Worm (Caenorhabditis elegans) whole organism, late embryonic: Measurements from ENCODE around the gene asp-5.

Source experiments
- C38D4.7 ChIP-seq: fragments of 200-800 bp; sonication (Bioruptor generic); optimal IDR thresholded peaks from 2 replicates; lab custom pipeline; 2018; ENCODE audit warnings: mild to moderate bottlenecking, missing genetic modification characterization, moderate library complexity, missing compliant biosample characterization
- T23F11.4 ChIP-seq: fragments of 200-800 bp; sonication (Bioruptor generic); optimal IDR thresholded peaks from 2 replicates; lab custom pipeline; 2018; ENCODE audit warnings: mild to moderate bottlenecking, missing genetic modification characterization, missing compliant biosample characterization
- ahr-1 ChIP-seq: sonication (generic microtip); optimal IDR thresholded peaks from 2 replicates; lab custom pipeline; 2016; ENCODE audit warnings: missing genetic modification characterization, missing compliant biosample characterization
- ama-1 ChIP-seq: fragments of 150-350 bp; optimal IDR thresholded peaks from 2 replicates; lab custom pipeline; 2014
- ceh-14 ChIP-seq: sonication (generic microtip); optimal IDR thresholded peaks from 2 replicates; lab custom pipeline; 2016; ENCODE audit warnings: missing genotype, missing genetic modification characterization, missing compliant biosample characterization
- ceh-18 ChIP-seq: sonication (generic microtip); optimal IDR thresholded peaks from 2 replicates; lab custom pipeline; 2016; ENCODE audit warnings: missing genetic modification characterization, missing compliant biosample characterization
- ceh-19 ChIP-seq: fragments of 200-800 bp; sonication (Bioruptor generic); optimal IDR thresholded peaks from 2 replicates; lab custom pipeline; 2018; ENCODE audit warnings: mild to moderate bottlenecking, missing genetic modification characterization, missing compliant biosample characterization
- ceh-30 ChIP-seq: fragments of 150-350 bp; optimal IDR thresholded peaks from 2 replicates; lab custom pipeline; 2014; ENCODE audit warnings: missing biosample characterization, missing genetic modification characterization
- ceh-31 ChIP-seq: sonication (generic microtip); optimal IDR thresholded peaks from 2 replicates; lab custom pipeline; 2016; ENCODE audit warnings: missing genetic modification characterization, missing compliant biosample characterization
- ceh-6 ChIP-seq: fragments of 200-800 bp; sonication (Bioruptor generic); optimal IDR thresholded peaks from 2 replicates; lab custom pipeline; 2018; ENCODE audit warnings: mild to moderate bottlenecking, missing genetic modification characterization, missing compliant biosample characterization
- elt-2 ChIP-seq: sonication (generic microtip); optimal IDR thresholded peaks from 2 replicates; lab custom pipeline; 2016; ENCODE audit warnings: missing genetic modification reagents, missing genetic modification characterization, missing compliant biosample characterization
- ets-4 ChIP-seq: sonication (generic microtip); optimal IDR thresholded peaks from 2 replicates; lab custom pipeline; 2016; ENCODE audit warnings: missing genetic modification characterization, missing compliant biosample characterization
- fax-1 ChIP-seq: sonication (generic microtip); optimal IDR thresholded peaks from 2 replicates; lab custom pipeline; 2016; ENCODE audit warnings: missing genotype, missing genetic modification characterization, missing compliant biosample characterization
- fkh-10 ChIP-seq: fragments of 150-350 bp; optimal IDR thresholded peaks from 2 replicates; lab custom pipeline; 2014; ENCODE audit warnings: missing biosample characterization, missing genetic modification reagents, missing genetic modification characterization
- fkh-6 ChIP-seq: sonication (generic microtip); optimal IDR thresholded peaks from 2 replicates; lab custom pipeline; 2016; ENCODE audit warnings: missing genetic modification characterization, missing compliant biosample characterization
- gmeb-2 ChIP-seq: sonication (generic microtip); optimal IDR thresholded peaks from 2 replicates; lab custom pipeline; 2016; ENCODE audit warnings: missing genetic modification characterization, inconsistent platforms, missing compliant biosample characterization
- hlh-13 ChIP-seq: fragments of 200-800 bp; sonication (Bioruptor generic); optimal IDR thresholded peaks from 2 replicates; lab custom pipeline; 2018; ENCODE audit warnings: mild to moderate bottlenecking, missing genetic modification characterization, missing compliant biosample characterization
- hlh-15 ChIP-seq: sonication (generic microtip); optimal IDR thresholded peaks from 2 replicates; lab custom pipeline; 2016; ENCODE audit warnings: missing genetic modification characterization, missing compliant biosample characterization
- hlh-30 ChIP-seq: sonication (generic microtip); optimal IDR thresholded peaks from 2 replicates; lab custom pipeline; 2017; ENCODE audit warnings: antibody characterized with exemption, missing genetic modification characterization, missing compliant biosample characterization; ENCODE audit not compliant: insufficient read depth
- lin-11 ChIP-seq: fragments of 200-800 bp; sonication (Bioruptor generic); optimal IDR thresholded peaks from 2 replicates; lab custom pipeline; 2018; ENCODE audit warnings: mild to moderate bottlenecking, missing genetic modification characterization, missing compliant biosample characterization
- mec-3 ChIP-seq: sonication (generic microtip); optimal IDR thresholded peaks from 2 replicates; lab custom pipeline; 2016; ENCODE audit warnings: borderline replicate concordance, missing genetic modification characterization, missing compliant biosample characterization
- nfya-1 ChIP-seq: sonication (generic microtip); optimal IDR thresholded peaks from 2 replicates; lab custom pipeline; 2017; ENCODE audit warnings: missing genetic modification characterization, mild to moderate bottlenecking, missing compliant biosample characterization, antibody characterized with exemption, moderate library complexity
- nhr-11 ChIP-seq: fragments of 150-350 bp; optimal IDR thresholded peaks from 2 replicates; lab custom pipeline; 2014; ENCODE audit warnings: missing biosample characterization, missing genetic modification characterization
- nhr-232 ChIP-seq: sonication (generic microtip); optimal IDR thresholded peaks from 2 replicates; lab custom pipeline; 2016; ENCODE audit warnings: missing genetic modification characterization, missing compliant biosample characterization
- npax-4 ChIP-seq: sonication (generic microtip); optimal IDR thresholded peaks from 2 replicates; lab custom pipeline; 2016; ENCODE audit warnings: missing genetic modification characterization, missing compliant biosample characterization
- odd-2 ChIP-seq: sonication (generic microtip); optimal IDR thresholded peaks from 2 replicates; lab custom pipeline; 2017; ENCODE audit warnings: antibody characterized with exemption, mild to moderate bottlenecking, missing genetic modification characterization, missing compliant biosample characterization
- pat-9 ChIP-seq: fragments of 200-800 bp; sonication (Bioruptor generic); optimal IDR thresholded peaks from 2 replicates; lab custom pipeline; 2018; ENCODE audit warnings: mild to moderate bottlenecking, missing genetic modification characterization, moderate library complexity, missing compliant biosample characterization
- pax-1 ChIP-seq: fragments of 150-350 bp; optimal IDR thresholded peaks from 2 replicates; lab custom pipeline; 2014; ENCODE audit warnings: missing biosample characterization, missing genetic modification characterization
- pha-2 ChIP-seq: sonication (generic microtip); optimal IDR thresholded peaks from 2 replicates; lab custom pipeline; 2017; ENCODE audit warnings: mild to moderate bottlenecking, missing genetic modification characterization, missing compliant biosample characterization
- ref-2 ChIP-seq: sonication (generic microtip); optimal IDR thresholded peaks from 2 replicates; lab custom pipeline; 2016; ENCODE audit warnings: missing genetic modification characterization, missing compliant biosample characterization
- rnt-1 ChIP-seq: sonication (generic microtip); optimal IDR thresholded peaks from 2 replicates; lab custom pipeline; 2016; ENCODE audit warnings: missing genetic modification characterization, missing compliant biosample characterization
- syd-9 ChIP-seq: sonication (generic microtip); optimal IDR thresholded peaks from 2 replicates; lab custom pipeline; 2016; ENCODE audit warnings: mild to moderate bottlenecking, missing genetic modification characterization, moderate library complexity, missing compliant biosample characterization
- tbx-2 ChIP-seq: sonication (generic microtip); optimal IDR thresholded peaks from 2 replicates; lab custom pipeline; 2016; ENCODE audit warnings: missing genetic modification characterization, missing compliant biosample characterization
- ttx-3 ChIP-seq: sonication (generic microtip); optimal IDR thresholded peaks from 2 replicates; lab custom pipeline; 2016; ENCODE audit warnings: missing genetic modification reagents, missing genetic modification characterization, missing compliant biosample characterization
- unc-42 ChIP-seq: sonication (generic microtip); optimal IDR thresholded peaks from 2 replicates; lab custom pipeline; 2016; ENCODE audit warnings: missing genotype, missing genetic modification characterization, missing compliant biosample characterization
- unc-86 ChIP-seq: sonication (generic microtip); optimal IDR thresholded peaks from 2 replicates; lab custom pipeline; 2016; ENCODE audit warnings: missing genetic modification characterization, missing compliant biosample characterization
- zip-5 ChIP-seq: sonication (generic microtip); optimal IDR thresholded peaks from 2 replicates; lab custom pipeline; 2016; ENCODE audit warnings: missing genetic modification characterization, missing compliant biosample characterization
- ztf-16 ChIP-seq: sonication (generic microtip); optimal IDR thresholded peaks from 2 replicates; lab custom pipeline; 2017; ENCODE audit warnings: missing genetic modification characterization, missing compliant biosample characterization

Gene asp-5

ce11 chrV:8280770-8281169, 8.6 kb downstream of the asp-5 start, which contains the start of gene str-135:
TSS of gene str-135 (minus strand) at chrV:8280870.
- TF ChIP-seq ceh-31 (tag; lab: Kevin White, UChicago) (no peak), gmeb-2 (tag; lab: Kevin White, UChicago) (no peak), pha-2 (tag; lab: Kevin White, UChicago) (no peak), nhr-232 (no peak), ahr-1 (tag; lab: Kevin White, UChicago) (no peak), rnt-1 (tag; lab: Kevin White, UChicago) (no peak), hlh-15 (no peak), ceh-18 (no peak), hlh-13 (no peak), C38D4.7 (GFP tag; lab: Kevin White, UChicago) (no peak), ets-4 (tag; lab: Kevin White, UChicago) (no peak), ceh-19 (GFP tag; lab: Kevin White, UChicago) (no peak), unc-42 (tag; lab: Kevin White, UChicago) (no peak), hlh-30 (no peak), tbx-2 (tag; lab: Kevin White, UChicago) (no peak)

- no peak for TF ChIP-seq fkh-6 (tag; lab: Kevin White, UChicago)
Measured at ce11 chrV:8281646-8282045, 9.5 kb downstream of the asp-5 start.

- TF ChIP-seq ztf-16 (no peak), nfya-1 (no peak)
Measured at ce11 chrV:8282933-8283332, 10.7 kb downstream of the asp-5 start.

DNA sequence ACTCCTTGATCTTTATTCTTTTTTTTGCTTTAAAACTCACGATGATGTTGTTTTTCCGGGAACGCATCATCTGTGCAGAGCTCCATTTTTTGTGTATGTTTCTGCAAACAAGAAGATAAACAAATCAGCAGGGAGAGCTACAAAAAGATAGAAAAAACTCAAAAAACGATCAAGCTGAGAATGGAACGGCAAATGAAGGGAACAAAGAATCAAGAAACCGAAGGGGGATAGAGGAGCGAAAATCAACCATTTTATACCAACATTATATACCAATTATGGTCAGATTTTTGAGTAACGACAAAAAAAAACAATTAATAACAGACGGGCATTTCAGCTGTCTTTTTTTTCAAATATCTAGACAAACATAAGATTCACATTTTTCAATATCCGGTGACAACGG, 12.6 kb downstream of the asp-5 start, which contains the start of gene slc-17.5:
Gene slc-17.5 (minus strand): TSS at position 101 of the 400 bp plus-strand sequence.
- TF ChIP-seq ref-2 (tag; lab: Kevin White, UChicago) (no peak), nhr-11 (tag; lab: Kevin White, UChicago) (no peak), elt-2 (tag; lab: Kevin White, UChicago) (no peak), hlh-30 (no peak), ztf-16 (no peak), ama-1 (lab: Kevin White, UChicago) (no peak), nfya-1 (no peak), pax-1 (tag; lab: Kevin White, UChicago) (no peak), unc-42 (tag; lab: Kevin White, UChicago) (no peak), pha-2 (tag; lab: Kevin White, UChicago) (no peak), npax-4 (no peak), fkh-10 (no peak), syd-9 (tag; lab: Kevin White, UChicago) (no peak), mec-3 (no peak), rnt-1 (tag; lab: Kevin White, UChicago) (no peak), lin-11 (no peak)
- TF ChIP-seq, all 69 proteins: peak for 0

ce11 chrV:8285455-8285854, 13.3 kb downstream of the asp-5 start:
- TF ChIP-seq ceh-30 (tag; lab: Kevin White, UChicago) (no peak), unc-86 (tag; lab: Kevin White, UChicago) (no peak), ceh-14 (tag; lab: Kevin White, UChicago) (no peak), T23F11.4 (GFP tag; lab: Kevin White, UChicago) (no peak)
- TF ChIP-seq, all 69 proteins: peak for 0

- TF ChIP-seq pat-9 (tag; lab: Kevin White, UChicago) (no peak), ztf-16 (no peak), C38D4.7 (GFP tag; lab: Kevin White, UChicago) (no peak), zip-5 (tag; lab: Kevin White, UChicago) (no peak), tbx-2 (tag; lab: Kevin White, UChicago) (no peak), unc-86 (tag; lab: Kevin White, UChicago) (no peak), ceh-6 (GFP tag; lab: Kevin White, UChicago) (no peak), rnt-1 (tag; lab: Kevin White, UChicago) (no peak), fax-1 (tag; lab: Kevin White, UChicago) (no peak), T23F11.4 (GFP tag; lab: Kevin White, UChicago) (no peak), odd-2 (tag; lab: Kevin White, UChicago) (no peak), ttx-3 (no peak)
Measured at ce11 chrV:8288125-8288806, 16.1 kb downstream of the asp-5 start.
